Fruit fly (Drosophila melanogaster): Measurements from ENCODE around the gene CG14374.

The CG14374 gene

DNA sequence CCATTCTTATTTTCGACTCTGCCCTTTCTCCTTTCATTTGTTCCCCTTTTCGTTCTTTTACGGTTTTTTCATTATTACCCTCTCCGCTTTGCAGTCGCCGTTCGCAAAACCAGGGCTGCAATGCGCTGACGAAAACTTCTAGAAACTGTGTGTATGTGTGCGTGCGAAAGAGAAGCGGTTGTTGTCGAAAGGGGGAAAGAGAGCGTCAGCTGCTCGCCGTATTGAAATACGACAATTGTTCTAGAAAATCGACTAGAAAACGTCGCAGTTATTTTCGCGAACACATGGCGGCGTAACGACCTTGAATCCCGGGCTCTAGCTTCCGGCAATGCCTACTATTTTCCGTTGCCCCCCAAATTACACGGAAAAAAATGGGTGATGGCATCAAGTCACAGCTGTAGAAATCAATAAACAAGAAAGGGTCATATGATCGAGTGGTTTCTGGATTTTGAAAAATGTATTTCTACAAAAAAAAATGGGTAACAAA is 14.2 kb downstream of the CG14374 start (continued):
- TF ChIP-seq CG7271 (tag; optimal IDR thresholded peaks at IDR 0.05) (no peak), wor (GFP tag; IDR thresholded peaks at IDR 0.05) (no peak), Spps (tag; optimal IDR thresholded peaks at IDR 0.05) (no peak), HHEX (GFP tag; optimal IDR thresholded peaks at IDR 0.05) (peak; percentile 5), dysf (GFP tag; IDR thresholded peaks at IDR 0.05) (no peak), nerfin-2 (GFP tag; IDR thresholded peaks at IDR 0.05; ENCODE audit: partially characterized antibody) (no peak), CG7556 (GFP tag; optimal IDR thresholded peaks at IDR 0.05) (no peak), CG10543 (GFP tag; optimal IDR thresholded peaks at IDR 0.05) (peak; percentile 24), dmrt11E (tag; optimal IDR thresholded peaks at IDR 0.05) (no peak), fd102C (GFP tag; optimal IDR thresholded peaks at IDR 0.05) (no peak), CG10267 (tag; optimal IDR thresholded peaks at IDR 0.05) (no peak), Dbx (GFP tag; IDR thresholded peaks at IDR 0.05) (0 out of 3 replicates have a peak, but pooled peaks have one; percentile 23), Max (GFP tag; optimal IDR thresholded peaks at IDR 0.05) (peak; percentile 3), Awh (GFP tag; IDR thresholded peaks at IDR 0.05) (no peak), CG17359 (tag; optimal IDR thresholded peaks at IDR 0.05) (no peak), pb (GFP tag; optimal IDR thresholded peaks at IDR 0.05) (peak; percentile 11), NC2β (GFP tag; optimal IDR thresholded peaks at IDR 0.05) (no peak), Nf-YB (GFP tag; optimal IDR thresholded peaks at IDR 0.05) (no peak), gcm2 (GFP tag; optimal IDR thresholded peaks at IDR 0.05) (no peak), CG2202 (tag; optimal IDR thresholded peaks at IDR 0.05) (no peak), ap (GFP tag; IDR thresholded peaks at IDR 0.05) (no peak), Ada2b (GFP tag; IDR thresholded peaks at IDR 0.05) (peak; percentile 28; the same call in 1 of the 2 replicates), p53 (GFP tag; optimal IDR thresholded peaks at IDR 0.05) (no peak), tin (GFP tag; optimal IDR thresholded peaks at IDR 0.05) (no peak), dmrt99B (tag; optimal IDR thresholded peaks at IDR 0.05) (no peak), CoRest (tag; optimal IDR thresholded peaks at IDR 0.05) (peak; percentile 27), croc (GFP tag; conservative IDR thresholded peaks at IDR 0.05) (no peak), MESR4 (GFP tag; optimal IDR thresholded peaks at IDR 0.05) (peak; percentile 16), mirr (GFP tag; optimal IDR thresholded peaks at IDR 0.05) (no peak), CG7786 (GFP tag; optimal IDR thresholded peaks at IDR 0.05) (peak; percentile 7), cwo (GFP tag; optimal IDR thresholded peaks at IDR 0.05) (no peak), CG30403 (GFP tag; optimal IDR thresholded peaks at IDR 0.05) (peak; percentile 16), CG9932 (GFP tag; IDR thresholded peaks at IDR 0.05) (peak; percentile 39; the same call in 1 of the 2 replicates), cato (GFP tag; optimal IDR thresholded peaks at IDR 0.05; ENCODE audit: borderline replicate concordance) (no peak), pfk (GFP tag; optimal IDR thresholded peaks at IDR 0.05) (no peak), NFAT (GFP tag; IDR thresholded peaks at IDR 0.05) (peak; percentile 34; the same call in 1 of the 2 replicates), Eip74EF (GFP tag; optimal IDR thresholded peaks at IDR 0.05) (no peak), fd3F (GFP tag; optimal IDR thresholded peaks at IDR 0.05) (no peak), danr (GFP tag; IDR thresholded peaks at IDR 0.05) (no peak), grau (tag; optimal IDR thresholded peaks at IDR 0.05) (no peak), dpn (GFP tag; optimal IDR thresholded peaks at IDR 0.05) (peak in 1 of 2 experiments; percentile 22), tll (GFP tag; optimal IDR thresholded peaks at IDR 0.05) (no peak), repo (GFP tag; optimal IDR thresholded peaks at IDR 0.05) (no peak), kni (GFP tag; optimal IDR thresholded peaks at IDR 0.05) (no peak), CG4854 (GFP tag; optimal IDR thresholded peaks at IDR 0.05) (no peak), CG10209 (GFP tag; optimal IDR thresholded peaks at IDR 0.05) (no peak), ash1 (GFP tag; optimal IDR thresholded peaks at IDR 0.05) (no peak), CG14014 (GFP tag; IDR thresholded peaks at IDR 0.05) (peak; percentile 37; the same call in 1 of the 2 replicates), HLH54F (GFP tag; optimal IDR thresholded peaks at IDR 0.05) (no peak), HLH4C (GFP tag; IDR thresholded peaks at IDR 0.05; ENCODE audit: partially characterized antibody) (no peak)

All from whole organism, embryonic.